Worm (Caenorhabditis elegans) whole organism, late embryonic: ENCODE data around the gene ugt-49.

ENCODE experiments used
- C08G9.2 ChIP-seq: sonication (generic microtip); optimal IDR thresholded peaks from 2 replicates; lab custom pipeline; 2016; ENCODE audit warnings: mild to moderate bottlenecking, missing genetic modification characterization, moderate library complexity, missing compliant biosample characterization
- F13H6.1 ChIP-seq: sonication (generic microtip); optimal IDR thresholded peaks from 2 replicates; lab custom pipeline; 2016; ENCODE audit warnings: missing genetic modification characterization, missing compliant biosample characterization
- K02D7.2 ChIP-seq: sonication (generic microtip); optimal IDR thresholded peaks from 2 replicates; lab custom pipeline; 2017; ENCODE audit warnings: mild to moderate bottlenecking, missing genetic modification characterization, missing compliant biosample characterization
- K09A11.1 ChIP-seq: sonication (generic microtip); optimal IDR thresholded peaks from 2 replicates; lab custom pipeline; 2017; ENCODE audit warnings: antibody characterized with exemption, mild to moderate bottlenecking, missing genetic modification characterization, missing compliant biosample characterization; ENCODE audit not compliant: insufficient read depth
- T23F11.4 ChIP-seq: fragments of 200-800 bp; sonication (Bioruptor generic); optimal IDR thresholded peaks from 2 replicates; lab custom pipeline; 2018; ENCODE audit warnings: mild to moderate bottlenecking, missing genetic modification characterization, missing compliant biosample characterization
- ahr-1 ChIP-seq: sonication (generic microtip); optimal IDR thresholded peaks from 2 replicates; lab custom pipeline; 2016; ENCODE audit warnings: missing genetic modification characterization, missing compliant biosample characterization
- ama-1 ChIP-seq: fragments of 150-350 bp; optimal IDR thresholded peaks from 2 replicates; lab custom pipeline; 2014
- ceh-14 ChIP-seq: sonication (generic microtip); optimal IDR thresholded peaks from 2 replicates; lab custom pipeline; 2016; ENCODE audit warnings: missing genotype, missing genetic modification characterization, missing compliant biosample characterization
- ceh-18 ChIP-seq: sonication (generic microtip); optimal IDR thresholded peaks from 2 replicates; lab custom pipeline; 2016; ENCODE audit warnings: missing genetic modification characterization, missing compliant biosample characterization
- ceh-2 ChIP-seq: sonication (generic microtip); optimal IDR thresholded peaks from 2 replicates; lab custom pipeline; 2016; ENCODE audit warnings: missing genotype, missing genetic modification characterization, missing compliant biosample characterization
- ceh-48 ChIP-seq: sonication (generic microtip); optimal IDR thresholded peaks from 2 replicates; lab custom pipeline; 2016; ENCODE audit warnings: missing genetic modification characterization, inconsistent platforms, missing compliant biosample characterization
- ceh-9 ChIP-seq: sonication (generic microtip); optimal IDR thresholded peaks from 2 replicates; lab custom pipeline; 2016; ENCODE audit warnings: mild to moderate bottlenecking, missing genetic modification characterization, inconsistent platforms, missing compliant biosample characterization
- dmd-4 ChIP-seq: sonication (generic microtip); optimal IDR thresholded peaks from 2 replicates; lab custom pipeline; 2016; ENCODE audit warnings: borderline replicate concordance, missing genetic modification characterization, missing compliant biosample characterization
- elt-2 ChIP-seq: sonication (generic microtip); optimal IDR thresholded peaks from 2 replicates; lab custom pipeline; 2016; ENCODE audit warnings: missing genetic modification reagents, missing genetic modification characterization, missing compliant biosample characterization
- eyg-1 ChIP-seq: sonication (generic microtip); optimal IDR thresholded peaks from 2 replicates; lab custom pipeline; 2016; ENCODE audit warnings: missing genotype, missing genetic modification characterization, missing compliant biosample characterization
- fkh-6 ChIP-seq: sonication (generic microtip); optimal IDR thresholded peaks from 2 replicates; lab custom pipeline; 2016; ENCODE audit warnings: missing genetic modification characterization, missing compliant biosample characterization
- gmeb-2 ChIP-seq: sonication (generic microtip); optimal IDR thresholded peaks from 2 replicates; lab custom pipeline; 2016; ENCODE audit warnings: missing genetic modification characterization, inconsistent platforms, missing compliant biosample characterization
- hlh-13 ChIP-seq: fragments of 200-800 bp; sonication (Bioruptor generic); optimal IDR thresholded peaks from 2 replicates; lab custom pipeline; 2018; ENCODE audit warnings: mild to moderate bottlenecking, missing genetic modification characterization, missing compliant biosample characterization
- hlh-15 ChIP-seq: sonication (generic microtip); optimal IDR thresholded peaks from 2 replicates; lab custom pipeline; 2016; ENCODE audit warnings: missing genetic modification characterization, missing compliant biosample characterization
- hlh-8 ChIP-seq: sonication (generic microtip); optimal IDR thresholded peaks from 2 replicates; lab custom pipeline; 2016; ENCODE audit warnings: missing genotype, missing genetic modification characterization, missing compliant biosample characterization
- madf-2 ChIP-seq: sonication (generic microtip); optimal IDR thresholded peaks from 2 replicates; lab custom pipeline; 2017; ENCODE audit warnings: missing genetic modification characterization, missing compliant biosample characterization
- nhr-11 ChIP-seq: fragments of 150-350 bp; optimal IDR thresholded peaks from 2 replicates; lab custom pipeline; 2014; ENCODE audit warnings: missing biosample characterization, missing genetic modification characterization
- odd-2 ChIP-seq: sonication (generic microtip); optimal IDR thresholded peaks from 2 replicates; lab custom pipeline; 2017; ENCODE audit warnings: antibody characterized with exemption, mild to moderate bottlenecking, missing genetic modification characterization, missing compliant biosample characterization
- pax-1 ChIP-seq: fragments of 150-350 bp; optimal IDR thresholded peaks from 2 replicates; lab custom pipeline; 2014; ENCODE audit warnings: missing biosample characterization, missing genetic modification characterization
- pha-2 ChIP-seq: sonication (generic microtip); optimal IDR thresholded peaks from 2 replicates; lab custom pipeline; 2017; ENCODE audit warnings: mild to moderate bottlenecking, missing genetic modification characterization, missing compliant biosample characterization
- pha-4 ChIP-seq: fragments of 150-350 bp; optimal IDR thresholded peaks from 2 replicates; lab custom pipeline; 2018; ENCODE audit warnings: missing biosample characterization, missing genetic modification reagents, missing genetic modification characterization
- pqm-1 ChIP-seq: sonication (generic microtip); optimal IDR thresholded peaks from 2 replicates; lab custom pipeline; 2016; ENCODE audit warnings: missing genetic modification characterization, missing compliant biosample characterization
- pros-1 ChIP-seq: fragments of 150-350 bp; optimal IDR thresholded peaks from 2 replicates; lab custom pipeline; 2014; ENCODE audit warnings: missing biosample characterization, missing genetic modification reagents, missing genetic modification characterization
- rnt-1 ChIP-seq: sonication (generic microtip); optimal IDR thresholded peaks from 2 replicates; lab custom pipeline; 2016; ENCODE audit warnings: missing genetic modification characterization, missing compliant biosample characterization
- sox-4 ChIP-seq: sonication (generic microtip); optimal IDR thresholded peaks from 2 replicates; lab custom pipeline; 2017; ENCODE audit warnings: mild to moderate bottlenecking, missing genetic modification characterization, inconsistent platforms, missing compliant biosample characterization
- syd-9 ChIP-seq: sonication (generic microtip); optimal IDR thresholded peaks from 2 replicates; lab custom pipeline; 2016; ENCODE audit warnings: mild to moderate bottlenecking, missing genetic modification characterization, moderate library complexity, missing compliant biosample characterization
- tbx-7 ChIP-seq: sonication (generic microtip); optimal IDR thresholded peaks from 2 replicates; lab custom pipeline; 2016; ENCODE audit warnings: missing genotype, missing genetic modification characterization, missing compliant biosample characterization
- unc-3 ChIP-seq, 2 experiments: fragments of 200-800 bp in 1 of 2; sonication (Bioruptor generic) in 1 of 2; sonication (generic microtip) in 1 of 2; conservative IDR thresholded peaks in 1 of 2; optimal IDR thresholded peaks in 1 of 2; 2 replicates each; pipeline versions ENCODE4 v1.3.6 to Lab custom; 2016 to 2022; ENCODE audit warnings: missing compliant biosample characterization in 2 of 2, missing genetic modification characterization in 2 of 2, missing genetic modification reagents in 1 of 2
- unc-86 ChIP-seq: sonication (generic microtip); optimal IDR thresholded peaks from 2 replicates; lab custom pipeline; 2016; ENCODE audit warnings: missing genetic modification characterization, missing compliant biosample characterization

The ugt-49 gene

DNA sequence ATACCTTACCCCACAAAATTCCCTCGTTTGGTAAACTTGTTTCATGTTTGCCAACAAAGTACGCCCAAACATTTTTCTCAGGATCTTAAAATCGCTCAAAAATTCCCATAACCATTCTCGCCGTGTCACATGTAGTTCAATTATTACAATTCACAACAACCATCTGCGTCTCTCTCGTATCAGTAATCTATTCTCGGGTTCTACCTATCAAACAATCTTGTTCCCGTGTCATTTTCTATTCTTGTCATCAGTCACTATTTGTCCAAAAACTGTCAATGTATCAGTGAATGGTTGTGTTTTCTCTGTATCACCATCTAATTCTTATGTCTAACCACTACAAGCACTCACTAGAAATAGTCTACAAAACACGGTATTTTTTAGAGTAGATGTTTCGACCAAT lies 944 bp upstream of the ugt-49 start:
- TF ChIP-seq madf-2 = no peak
- TF ChIP-seq elt-2 (tag; lab: Kevin White, UChicago) = no peak
- TF ChIP-seq hlh-8 (tag; lab: Kevin White, UChicago) = no peak
- no peak for TF ChIP-seq K02D7.2 (tag; lab: Kevin White, UChicago)
- no peak for TF ChIP-seq rnt-1 (tag; lab: Kevin White, UChicago)
- no peak for TF ChIP-seq ceh-2 (tag; lab: Kevin White, UChicago)
- TF ChIP-seq dmd-4 (tag; lab: Kevin White, UChicago) = no peak
- no peak for TF ChIP-seq pax-1 (tag; lab: Kevin White, UChicago)
- TF ChIP-seq tbx-7 (tag; lab: Kevin White, UChicago) = no peak

DNA sequence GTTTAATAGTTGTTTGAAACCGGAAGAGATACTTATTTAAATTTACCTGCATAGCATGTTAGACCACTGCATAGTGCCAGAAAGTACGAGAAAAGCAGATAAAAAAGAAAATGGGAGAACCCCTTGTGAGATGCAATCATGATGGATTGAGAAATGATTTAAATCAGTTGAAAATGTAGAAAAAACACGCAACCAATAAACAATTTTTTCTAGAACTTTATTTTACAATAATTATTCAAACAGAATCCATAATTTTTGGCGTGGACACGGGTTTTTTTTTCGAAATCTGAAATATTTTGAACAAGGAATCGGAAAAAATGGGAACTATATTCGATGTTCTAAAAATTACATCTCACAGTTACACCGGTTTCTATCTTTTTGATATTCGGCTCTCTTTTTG lies 7.2 kb downstream of the ugt-49 start, which contains the start of gene AC3.12:
Gene AC3.12, minus strand, starts transcription at position 101 of the 400 bp plus-strand sequence.
- no peak for TF ChIP-seq gmeb-2 (tag; lab: Kevin White, UChicago)
- no peak for TF ChIP-seq hlh-13
- TF ChIP-seq pros-1 (tag; lab: Kevin White, UChicago) = no peak
- no peak for TF ChIP-seq unc-3 (GFP tag; conservative IDR thresholded peaks at IDR 0.05; lab: Robert Waterston, UW)
- TF ChIP-seq unc-3 (tag; optimal IDR thresholded peaks at IDR 0.05; lab: Kevin White, UChicago) = no peak
- TF ChIP-seq hlh-15 (tag; lab: Kevin White, UChicago) = no peak
- no peak for TF ChIP-seq C08G9.2 (tag; lab: Kevin White, UChicago)
- TF ChIP-seq ama-1 (lab: Kevin White, UChicago) = no peak
- no peak for TF ChIP-seq pha-2 (tag; lab: Kevin White, UChicago)
- no peak for TF ChIP-seq tbx-7 (tag; lab: Kevin White, UChicago)
- TF ChIP-seq fkh-6 (tag; lab: Kevin White, UChicago) = no peak
- no peak for TF ChIP-seq hlh-8 (tag; lab: Kevin White, UChicago)
- TF ChIP-seq odd-2 (tag; lab: Kevin White, UChicago) = no peak
- no peak for TF ChIP-seq rnt-1 (tag; lab: Kevin White, UChicago)
- TF ChIP-seq eyg-1 (tag; lab: Kevin White, UChicago) = no peak
- TF ChIP-seq F13H6.1 (tag; lab: Kevin White, UChicago) = no peak
- TF ChIP-seq sox-4 (tag; lab: Kevin White, UChicago) = no peak
- TF ChIP-seq ceh-48 (tag; lab: Kevin White, UChicago) = no peak
- TF ChIP-seq syd-9 (tag; lab: Kevin White, UChicago) = no peak
- TF ChIP-seq ceh-14 (tag; lab: Kevin White, UChicago) = no peak
- TF ChIP-seq, all 69 proteins: peak for 0

DNA sequence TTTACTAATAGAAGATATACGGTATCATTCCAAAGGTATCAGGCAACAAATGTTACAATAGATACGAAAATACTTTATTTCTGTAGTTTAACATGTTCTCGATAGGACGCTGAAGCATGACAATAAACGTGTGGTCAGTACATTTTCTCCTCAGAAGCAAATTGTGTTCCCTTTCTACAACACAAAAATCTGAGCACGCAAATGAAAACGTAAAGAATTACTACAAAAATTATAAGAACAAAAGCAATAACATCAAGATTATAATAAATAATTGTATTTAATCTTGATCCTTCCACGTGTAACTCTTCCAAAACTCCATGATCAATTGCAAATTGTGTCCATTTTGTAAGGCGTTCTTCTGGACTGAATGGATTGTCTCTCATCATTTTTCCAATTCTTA lies 7.6 kb downstream of the ugt-49 start:
- TF ChIP-seq C08G9.2 (tag; lab: Kevin White, UChicago) (no peak), hlh-15 (tag; lab: Kevin White, UChicago) (no peak)

DNA sequence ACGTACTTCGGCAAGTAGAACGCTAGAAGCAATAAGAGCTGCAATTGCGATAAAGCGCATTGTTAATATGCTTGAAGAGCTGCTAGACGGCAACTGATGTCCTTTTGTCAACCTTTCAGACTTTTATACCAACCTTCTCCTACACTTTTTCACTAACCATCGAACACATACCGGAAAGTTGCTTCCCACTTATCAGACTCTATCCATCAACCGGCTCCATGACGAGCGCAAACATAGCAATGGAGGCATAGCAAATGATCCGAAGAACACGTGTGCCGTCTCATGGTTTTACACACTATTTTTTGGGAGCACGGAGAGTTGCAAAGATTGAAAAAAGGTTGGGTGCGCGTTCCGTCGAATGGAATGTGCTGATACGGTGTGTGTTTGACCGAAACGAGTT lies 9.6 kb downstream of the ugt-49 start, which contains the start of gene abu-1:
Gene abu-1, minus strand, starts transcription at position 101 of the 400 bp plus-strand sequence.
- no peak for TF ChIP-seq nhr-11
- no peak for TF ChIP-seq ahr-1 (tag; lab: Kevin White, UChicago)
- TF ChIP-seq unc-86 (tag; lab: Kevin White, UChicago) = no peak
- TF ChIP-seq hlh-15 (tag; lab: Kevin White, UChicago) = no peak
- TF ChIP-seq ceh-18 = no peak
- TF ChIP-seq ceh-9 (tag; lab: Kevin White, UChicago) = no peak
- no peak for TF ChIP-seq pha-4 (tag; lab: Kevin White, UChicago)
- TF ChIP-seq gmeb-2 (tag; lab: Kevin White, UChicago) = no peak
- no peak for TF ChIP-seq rnt-1 (tag; lab: Kevin White, UChicago)
- TF ChIP-seq hlh-13 = no peak
- TF ChIP-seq K09A11.1 (tag; lab: Kevin White, UChicago) = no peak
- no peak for TF ChIP-seq eyg-1 (tag; lab: Kevin White, UChicago)
- no peak for TF ChIP-seq pqm-1 (tag; lab: Kevin White, UChicago)
- TF ChIP-seq T23F11.4 (GFP tag; lab: Kevin White, UChicago) = no peak
